Fruit fly (Drosophila melanogaster): ENCODE data around the gene Shab.

- no peak for TF ChIP-seq Dll (optimal IDR thresholded peaks at IDR 0.05)
- no peak for TF ChIP-seq usp (GFP tag; optimal IDR thresholded peaks at IDR 0.05)
- no peak for TF ChIP-seq EcR (GFP tag; optimal IDR thresholded peaks at IDR 0.05)
- no peak for TF ChIP-seq psq (optimal IDR thresholded peaks at IDR 0.05)
- no peak for TF ChIP-seq pan (optimal IDR thresholded peaks at IDR 0.05)
- no peak for TF ChIP-seq CG8478 (optimal IDR thresholded peaks at IDR 0.05)
Observed at dm6 chr3L:2986302-2986701, 91.5 kb downstream of the Shab start.
